Fruit fly (Drosophila melanogaster): ENCODE results near the gene nom.

nom gene

DNA sequence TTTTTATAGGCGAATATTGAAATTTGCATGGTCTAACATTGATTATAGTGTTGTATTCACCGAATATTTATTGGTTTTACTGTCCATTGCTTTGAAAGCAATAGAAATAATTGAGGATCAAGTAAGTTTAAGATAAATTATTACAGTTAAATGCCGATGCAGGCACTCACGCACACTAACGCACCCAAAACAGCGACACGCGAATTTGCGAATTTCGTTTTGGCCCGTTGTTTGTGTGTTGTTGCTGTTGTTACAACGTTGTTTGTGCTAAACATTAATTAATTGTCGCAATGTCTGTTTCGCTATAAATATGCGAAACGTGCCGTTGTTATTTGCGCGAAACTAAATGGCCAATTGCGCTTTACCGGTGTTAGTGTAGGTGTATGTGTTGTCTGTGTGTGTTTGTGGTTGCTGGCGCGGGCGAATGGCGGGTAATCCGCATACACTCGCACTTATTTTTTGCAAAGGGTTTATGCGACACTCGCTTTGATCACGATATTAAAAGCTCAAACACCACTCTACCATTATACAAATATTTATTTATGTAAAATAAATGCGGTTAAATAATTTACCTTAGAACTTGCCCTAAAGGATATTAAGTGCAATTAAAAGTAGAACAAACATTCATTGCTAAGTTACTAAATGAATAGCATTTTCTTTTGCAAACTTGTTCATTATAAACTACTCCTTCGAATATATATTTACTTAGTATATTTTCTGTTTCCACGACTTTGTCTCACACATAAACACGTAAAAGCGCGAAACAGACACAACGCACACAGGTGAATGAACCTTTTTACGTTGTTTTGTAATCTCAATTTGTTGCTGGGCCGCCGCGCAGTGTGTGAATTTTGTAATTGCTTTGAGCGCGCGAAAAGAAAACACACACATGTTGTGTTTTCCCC lies 25.1 kb downstream of the nom start (continued):
- TF ChIP-seq Oaz (GFP tag; IDR thresholded peaks at IDR 0.05), result no peak
- no peak for TF ChIP-seq ken (GFP tag; IDR thresholded peaks at IDR 0.05)
- 0 out of 2 replicates have a peak, but pooled peaks have one; percentile 14 for TF ChIP-seq Atf6 (GFP tag; IDR thresholded peaks at IDR 0.05)
- no peak for TF ChIP-seq CG3847 (GFP tag; IDR thresholded peaks at IDR 0.05)
- TF ChIP-seq rib (GFP tag; IDR thresholded peaks at IDR 0.05), result peak; percentile 38; the same call in 1 of the 2 replicates
- no peak for TF ChIP-seq Hr78 (GFP tag; optimal IDR thresholded peaks at IDR 0.05)
- no peak for TF ChIP-seq CG43689 (GFP tag; IDR thresholded peaks at IDR 0.05)
- TF ChIP-seq CG14860 (GFP tag; IDR thresholded peaks at IDR 0.05; ENCODE audit: partially characterized antibody), result 0 out of 3 replicates have a peak, but pooled peaks have one; percentile 2
- TF ChIP-seq cas (GFP tag; IDR thresholded peaks at IDR 0.05), result no peak
- no peak for TF ChIP-seq CG32532 (GFP tag; IDR thresholded peaks at IDR 0.05)
- peak; percentile 64 for TF ChIP-seq Med (GFP tag)
- TF ChIP-seq Taf1 (GFP tag; IDR thresholded peaks at IDR 0.05), result no peak
- TF ChIP-seq ssp (GFP tag; IDR thresholded peaks at IDR 0.05), result no peak
- no peak for TF ChIP-seq CG10366 (GFP tag; IDR thresholded peaks at IDR 0.05)
- no peak for TF ChIP-seq tx (GFP tag; optimal IDR thresholded peaks at IDR 0.05)
- TF ChIP-seq ro (GFP tag; IDR thresholded peaks at IDR 0.05), result no peak
- no peak for TF ChIP-seq CG16813 (GFP tag; IDR thresholded peaks at IDR 0.05; ENCODE audit: partially characterized antibody)
- TF ChIP-seq CG9437 (GFP tag; optimal IDR thresholded peaks at IDR 0.05), result peak; percentile 92
- TF ChIP-seq tio (GFP tag; optimal IDR thresholded peaks at IDR 0.05), result no peak
- no peak for TF ChIP-seq CG16779 (GFP tag; IDR thresholded peaks at IDR 0.05)
- no peak for TF ChIP-seq Hand (GFP tag; optimal IDR thresholded peaks at IDR 0.05)
- TF ChIP-seq crc (GFP tag; optimal IDR thresholded peaks at IDR 0.05), result no peak
- no peak for TF ChIP-seq TFAM (GFP tag; optimal IDR thresholded peaks at IDR 0.05)
- TF ChIP-seq h (optimal IDR thresholded peaks at IDR 0.05), result no peak
- no peak for TF ChIP-seq CG12104 (GFP tag; optimal IDR thresholded peaks at IDR 0.05)
- peak; percentile 10 for TF ChIP-seq CG7556 (GFP tag; optimal IDR thresholded peaks at IDR 0.05)
- no peak for TF ChIP-seq jing (GFP tag; optimal IDR thresholded peaks at IDR 0.05)
- 0 out of 3 replicates have a peak, but pooled peaks have one; percentile 37 for TF ChIP-seq so (GFP tag; IDR thresholded peaks at IDR 0.05)
- no peak for TF ChIP-seq br (optimal IDR thresholded peaks at IDR 0.05)
- TF ChIP-seq corto (GFP tag; optimal IDR thresholded peaks at IDR 0.05), result peak; percentile 69
- peak; percentile 11 for TF ChIP-seq bcd (GFP tag; optimal IDR thresholded peaks at IDR 0.05)
- TF ChIP-seq gro (GFP tag; optimal IDR thresholded peaks at IDR 0.05), result no peak
- no peak for TF ChIP-seq ftz-f1 (GFP tag; optimal IDR thresholded peaks at IDR 0.05)
- TF ChIP-seq CG13624 (GFP tag; optimal IDR thresholded peaks at IDR 0.05), result no peak
- TF ChIP-seq Gug (GFP tag; IDR thresholded peaks at IDR 0.05), result no peak
- TF ChIP-seq CG8944 (GFP tag; optimal IDR thresholded peaks at IDR 0.05), result no peak
- peak; percentile 1 for TF ChIP-seq HHEX (GFP tag; optimal IDR thresholded peaks at IDR 0.05)
- no peak for TF ChIP-seq zen (tag; optimal IDR thresholded peaks at IDR 0.05)
- no peak for TF ChIP-seq lov (optimal IDR thresholded peaks at IDR 0.05)
- TF ChIP-seq lov (GFP tag; IDR thresholded peaks at IDR 0.05), result no peak
- TF ChIP-seq CG1024 (GFP tag; IDR thresholded peaks at IDR 0.05), result no peak
- TF ChIP-seq CG15601 (tag; optimal IDR thresholded peaks at IDR 0.05), result no peak
- no peak for TF ChIP-seq D19A (tag; optimal IDR thresholded peaks at IDR 0.05)
- no peak for TF ChIP-seq CG33557 (GFP tag; optimal IDR thresholded peaks at IDR 0.05)
- TF ChIP-seq CG9817 (tag; optimal IDR thresholded peaks at IDR 0.05), result no peak
- no peak for TF ChIP-seq gsb (GFP tag; IDR thresholded peaks at IDR 0.05)
- TF ChIP-seq CG4328 (GFP tag; optimal IDR thresholded peaks at IDR 0.05), result no peak
- no peak for TF ChIP-seq Trl (optimal IDR thresholded peaks at IDR 0.05)
- TF ChIP-seq Trl (GFP tag; optimal IDR thresholded peaks at IDR 0.05), result no peak
- TF ChIP-seq CG15073 (GFP tag; optimal IDR thresholded peaks at IDR 0.05), result no peak
- no peak for TF ChIP-seq kay (GFP tag; optimal IDR thresholded peaks at IDR 0.05)

Measured in whole organism, embryonic.